Worm (Caenorhabditis elegans) whole organism, late embryonic: ENCODE data around the gene shc-2.
A peak's percentile ranks its signal among the peaks of the same experiment; 100 is the strongest.

ENCODE experiments used
- C08G9.2 ChIP-seq: sonication (generic microtip); optimal IDR thresholded peaks from 2 replicates; lab custom pipeline; 2016; ENCODE audit warnings: mild to moderate bottlenecking, missing genetic modification characterization, moderate library complexity, missing compliant biosample characterization
- C38D4.7 ChIP-seq: fragments of 200-800 bp; sonication (Bioruptor generic); optimal IDR thresholded peaks from 2 replicates; lab custom pipeline; 2018; ENCODE audit warnings: mild to moderate bottlenecking, missing genetic modification characterization, moderate library complexity, missing compliant biosample characterization
- F13H6.1 ChIP-seq: sonication (generic microtip); optimal IDR thresholded peaks from 2 replicates; lab custom pipeline; 2016; ENCODE audit warnings: missing genetic modification characterization, missing compliant biosample characterization
- K09A11.1 ChIP-seq: sonication (generic microtip); optimal IDR thresholded peaks from 2 replicates; lab custom pipeline; 2017; ENCODE audit warnings: antibody characterized with exemption, mild to moderate bottlenecking, missing genetic modification characterization, missing compliant biosample characterization; ENCODE audit not compliant: insufficient read depth
- T23F11.4 ChIP-seq: fragments of 200-800 bp; sonication (Bioruptor generic); optimal IDR thresholded peaks from 2 replicates; lab custom pipeline; 2018; ENCODE audit warnings: mild to moderate bottlenecking, missing genetic modification characterization, missing compliant biosample characterization
- ahr-1 ChIP-seq: sonication (generic microtip); optimal IDR thresholded peaks from 2 replicates; lab custom pipeline; 2016; ENCODE audit warnings: missing genetic modification characterization, missing compliant biosample characterization
- ceh-14 ChIP-seq: sonication (generic microtip); optimal IDR thresholded peaks from 2 replicates; lab custom pipeline; 2016; ENCODE audit warnings: missing genotype, missing genetic modification characterization, missing compliant biosample characterization
- ceh-18 ChIP-seq: sonication (generic microtip); optimal IDR thresholded peaks from 2 replicates; lab custom pipeline; 2016; ENCODE audit warnings: missing genetic modification characterization, missing compliant biosample characterization
- ceh-2 ChIP-seq: sonication (generic microtip); optimal IDR thresholded peaks from 2 replicates; lab custom pipeline; 2016; ENCODE audit warnings: missing genotype, missing genetic modification characterization, missing compliant biosample characterization
- ceh-24 ChIP-seq: sonication (generic microtip); optimal IDR thresholded peaks from 2 replicates; lab custom pipeline; 2016; ENCODE audit warnings: mild to moderate bottlenecking, missing genetic modification characterization, missing compliant biosample characterization
- ceh-31 ChIP-seq: sonication (generic microtip); optimal IDR thresholded peaks from 2 replicates; lab custom pipeline; 2016; ENCODE audit warnings: missing genetic modification characterization, missing compliant biosample characterization
- ceh-34 ChIP-seq: sonication (generic microtip); optimal IDR thresholded peaks from 2 replicates; lab custom pipeline; 2016; ENCODE audit warnings: mild to moderate bottlenecking, missing genetic modification characterization, missing compliant biosample characterization
- ceh-48 ChIP-seq: sonication (generic microtip); optimal IDR thresholded peaks from 2 replicates; lab custom pipeline; 2016; ENCODE audit warnings: missing genetic modification characterization, inconsistent platforms, missing compliant biosample characterization
- che-1 ChIP-seq: sonication (generic microtip); optimal IDR thresholded peaks from 2 replicates; lab custom pipeline; 2016; ENCODE audit warnings: mild to moderate bottlenecking, missing genetic modification characterization, missing compliant biosample characterization
- dmd-4 ChIP-seq: sonication (generic microtip); optimal IDR thresholded peaks from 2 replicates; lab custom pipeline; 2016; ENCODE audit warnings: borderline replicate concordance, missing genetic modification characterization, missing compliant biosample characterization
- dve-1 ChIP-seq: sonication (generic microtip); optimal IDR thresholded peaks from 2 replicates; lab custom pipeline; 2017; ENCODE audit warnings: antibody characterized with exemption, mild to moderate bottlenecking, missing genetic modification characterization, missing compliant biosample characterization
- elt-2 ChIP-seq: sonication (generic microtip); optimal IDR thresholded peaks from 2 replicates; lab custom pipeline; 2016; ENCODE audit warnings: missing genetic modification reagents, missing genetic modification characterization, missing compliant biosample characterization
- elt-4 ChIP-seq: sonication (generic microtip); optimal IDR thresholded peaks from 2 replicates; lab custom pipeline; 2016; ENCODE audit warnings: missing genetic modification characterization, missing compliant biosample characterization
- ets-4 ChIP-seq: sonication (generic microtip); optimal IDR thresholded peaks from 2 replicates; lab custom pipeline; 2016; ENCODE audit warnings: missing genetic modification characterization, missing compliant biosample characterization
- fax-1 ChIP-seq: sonication (generic microtip); optimal IDR thresholded peaks from 2 replicates; lab custom pipeline; 2016; ENCODE audit warnings: missing genotype, missing genetic modification characterization, missing compliant biosample characterization
- fkh-10 ChIP-seq: fragments of 150-350 bp; optimal IDR thresholded peaks from 2 replicates; lab custom pipeline; 2014; ENCODE audit warnings: missing biosample characterization, missing genetic modification reagents, missing genetic modification characterization
- fkh-6 ChIP-seq: sonication (generic microtip); optimal IDR thresholded peaks from 2 replicates; lab custom pipeline; 2016; ENCODE audit warnings: missing genetic modification characterization, missing compliant biosample characterization
- gmeb-2 ChIP-seq: sonication (generic microtip); optimal IDR thresholded peaks from 2 replicates; lab custom pipeline; 2016; ENCODE audit warnings: missing genetic modification characterization, inconsistent platforms, missing compliant biosample characterization
- hlh-6 ChIP-seq: sonication (generic microtip); optimal IDR thresholded peaks from 2 replicates; lab custom pipeline; 2016; ENCODE audit warnings: missing genotype, missing genetic modification characterization, missing compliant biosample characterization
- hlh-8 ChIP-seq: sonication (generic microtip); optimal IDR thresholded peaks from 2 replicates; lab custom pipeline; 2016; ENCODE audit warnings: missing genotype, missing genetic modification characterization, missing compliant biosample characterization
- lim-6 ChIP-seq: sonication (generic microtip); optimal IDR thresholded peaks from 2 replicates; lab custom pipeline; 2016; ENCODE audit warnings: missing genetic modification characterization, missing compliant biosample characterization
- lin-11 ChIP-seq: fragments of 200-800 bp; sonication (Bioruptor generic); optimal IDR thresholded peaks from 2 replicates; lab custom pipeline; 2018; ENCODE audit warnings: mild to moderate bottlenecking, missing genetic modification characterization, missing compliant biosample characterization
- madf-2 ChIP-seq: sonication (generic microtip); optimal IDR thresholded peaks from 2 replicates; lab custom pipeline; 2017; ENCODE audit warnings: missing genetic modification characterization, missing compliant biosample characterization
- nfya-1 ChIP-seq: sonication (generic microtip); optimal IDR thresholded peaks from 2 replicates; lab custom pipeline; 2017; ENCODE audit warnings: missing genetic modification characterization, mild to moderate bottlenecking, missing compliant biosample characterization, antibody characterized with exemption, moderate library complexity
- pag-3 ChIP-seq: sonication (generic microtip); optimal IDR thresholded peaks from 2 replicates; lab custom pipeline; 2016; ENCODE audit warnings: missing compliant biosample characterization, missing genetic modification characterization, borderline replicate concordance
- pat-9 ChIP-seq: fragments of 200-800 bp; sonication (Bioruptor generic); optimal IDR thresholded peaks from 2 replicates; lab custom pipeline; 2018; ENCODE audit warnings: mild to moderate bottlenecking, missing genetic modification characterization, moderate library complexity, missing compliant biosample characterization
- pax-1 ChIP-seq: fragments of 150-350 bp; optimal IDR thresholded peaks from 2 replicates; lab custom pipeline; 2014; ENCODE audit warnings: missing biosample characterization, missing genetic modification characterization
- pha-2 ChIP-seq: sonication (generic microtip); optimal IDR thresholded peaks from 2 replicates; lab custom pipeline; 2017; ENCODE audit warnings: mild to moderate bottlenecking, missing genetic modification characterization, missing compliant biosample characterization
- pha-4 ChIP-seq: fragments of 150-350 bp; optimal IDR thresholded peaks from 2 replicates; lab custom pipeline; 2018; ENCODE audit warnings: missing biosample characterization, missing genetic modification reagents, missing genetic modification characterization
- pqm-1 ChIP-seq: sonication (generic microtip); optimal IDR thresholded peaks from 2 replicates; lab custom pipeline; 2016; ENCODE audit warnings: missing genetic modification characterization, missing compliant biosample characterization
- pros-1 ChIP-seq: fragments of 150-350 bp; optimal IDR thresholded peaks from 2 replicates; lab custom pipeline; 2014; ENCODE audit warnings: missing biosample characterization, missing genetic modification reagents, missing genetic modification characterization
- rnt-1 ChIP-seq: sonication (generic microtip); optimal IDR thresholded peaks from 2 replicates; lab custom pipeline; 2016; ENCODE audit warnings: missing genetic modification characterization, missing compliant biosample characterization
- sdc-2 ChIP-seq: sonication (generic microtip); optimal IDR thresholded peaks from 2 replicates; lab custom pipeline; 2016; ENCODE audit warnings: missing genotype, missing genetic modification characterization, missing compliant biosample characterization
- sox-4 ChIP-seq: sonication (generic microtip); optimal IDR thresholded peaks from 2 replicates; lab custom pipeline; 2017; ENCODE audit warnings: mild to moderate bottlenecking, missing genetic modification characterization, inconsistent platforms, missing compliant biosample characterization
- syd-9 ChIP-seq: sonication (generic microtip); optimal IDR thresholded peaks from 2 replicates; lab custom pipeline; 2016; ENCODE audit warnings: mild to moderate bottlenecking, missing genetic modification characterization, moderate library complexity, missing compliant biosample characterization
- tbx-2 ChIP-seq: sonication (generic microtip); optimal IDR thresholded peaks from 2 replicates; lab custom pipeline; 2016; ENCODE audit warnings: missing genetic modification characterization, missing compliant biosample characterization
- tbx-7 ChIP-seq: sonication (generic microtip); optimal IDR thresholded peaks from 2 replicates; lab custom pipeline; 2016; ENCODE audit warnings: missing genotype, missing genetic modification characterization, missing compliant biosample characterization
- ttx-3 ChIP-seq: sonication (generic microtip); optimal IDR thresholded peaks from 2 replicates; lab custom pipeline; 2016; ENCODE audit warnings: missing genetic modification reagents, missing genetic modification characterization, missing compliant biosample characterization
- unc-3 ChIP-seq, 2 experiments: fragments of 200-800 bp in 1 of 2; sonication (Bioruptor generic) in 1 of 2; sonication (generic microtip) in 1 of 2; conservative IDR thresholded peaks in 1 of 2; optimal IDR thresholded peaks in 1 of 2; 2 replicates each; pipeline versions ENCODE4 v1.3.6 to Lab custom; 2016 to 2022; ENCODE audit warnings: missing compliant biosample characterization in 2 of 2, missing genetic modification characterization in 2 of 2, missing genetic modification reagents in 1 of 2
- unc-42 ChIP-seq: sonication (generic microtip); optimal IDR thresholded peaks from 2 replicates; lab custom pipeline; 2016; ENCODE audit warnings: missing genotype, missing genetic modification characterization, missing compliant biosample characterization
- unc-55 ChIP-seq: sonication (generic microtip); optimal IDR thresholded peaks from 2 replicates; lab custom pipeline; 2017; ENCODE audit warnings: missing biosample characterization, missing genetic modification reagents, missing genetic modification characterization
- unc-86 ChIP-seq: sonication (generic microtip); optimal IDR thresholded peaks from 2 replicates; lab custom pipeline; 2016; ENCODE audit warnings: missing genetic modification characterization, missing compliant biosample characterization
- zip-5 ChIP-seq: sonication (generic microtip); optimal IDR thresholded peaks from 2 replicates; lab custom pipeline; 2016; ENCODE audit warnings: missing genetic modification characterization, missing compliant biosample characterization

shc-2 gene

DNA sequence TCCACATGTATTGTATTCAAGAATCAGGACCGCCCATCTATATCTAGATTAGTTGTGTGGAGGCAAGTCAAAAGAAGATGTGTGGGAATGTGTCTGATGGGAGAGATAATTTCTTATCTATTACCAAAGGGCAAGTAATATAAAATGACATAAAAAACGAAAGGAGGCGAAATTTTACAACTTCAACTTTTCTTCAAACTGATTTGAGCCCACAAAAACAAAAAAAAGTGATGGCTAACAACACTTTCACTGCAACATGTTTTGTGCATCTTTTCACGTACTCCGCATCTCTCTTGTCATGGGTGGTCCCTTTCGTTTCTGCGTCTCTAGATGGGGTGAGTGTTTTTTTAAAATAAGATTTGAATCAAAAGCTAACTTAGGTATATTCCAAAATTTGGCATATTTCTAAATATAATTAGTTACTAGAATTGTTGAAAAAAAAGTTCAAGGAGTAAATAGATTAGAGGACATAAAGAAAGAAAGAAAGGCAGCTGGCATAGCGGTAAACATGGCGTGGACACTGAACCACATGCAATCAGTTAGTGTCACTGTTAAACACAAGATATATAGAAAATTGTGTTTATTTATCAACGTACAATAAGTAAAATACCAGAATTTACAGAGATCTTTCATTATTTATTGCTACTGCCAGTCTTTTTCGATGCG lies 27.3 kb upstream of the shc-2 start, which contains the start of gene ZK546.19:
TSS of gene ZK546.19 (plus strand) at position 186 of the 666 bp plus-strand sequence.
- peak; percentile 27 for TF ChIP-seq rnt-1 (tag; lab: Kevin White, UChicago)
- no peak for TF ChIP-seq ceh-18 (tag; lab: Kevin White, UChicago)
- TF ChIP-seq unc-42 (tag; lab: Kevin White, UChicago), result peak; percentile 5
- no peak for TF ChIP-seq dve-1 (tag; lab: Kevin White, UChicago)

DNA sequence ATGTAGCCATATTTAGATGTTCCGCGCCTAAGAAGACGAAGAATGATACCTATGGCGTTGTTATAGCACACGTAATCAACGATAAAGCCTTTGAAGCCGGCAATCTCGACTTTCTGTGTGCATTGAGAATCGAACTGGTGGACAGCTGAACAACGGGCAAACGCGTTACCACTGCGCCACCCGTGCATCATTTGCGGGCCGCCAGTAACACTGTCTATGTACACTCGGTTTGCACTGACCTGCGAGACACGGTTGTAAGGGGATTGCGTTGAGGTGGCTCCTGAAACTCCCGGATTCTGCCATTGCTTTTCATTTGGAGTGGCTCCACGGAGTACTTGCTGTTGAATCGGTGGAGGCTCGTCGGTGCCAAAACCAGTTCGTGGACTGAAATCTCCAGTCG lies 26.6 kb upstream of the shc-2 start:
- TF ChIP-seq pag-3 (tag; lab: Kevin White, UChicago), result no peak
- peak; percentile 59 for TF ChIP-seq gmeb-2 (tag; lab: Kevin White, UChicago)
- no peak for TF ChIP-seq pax-1
- peak; percentile 90 for TF ChIP-seq hlh-6 (tag; lab: Kevin White, UChicago)
- peak; percentile 64 for TF ChIP-seq ceh-18 (tag; lab: Kevin White, UChicago)
- peak; percentile 73 for TF ChIP-seq che-1
- no peak for TF ChIP-seq ceh-14 (tag; lab: Kevin White, UChicago)
- no peak for TF ChIP-seq pha-4 (tag; lab: Kevin White, UChicago)
- TF ChIP-seq syd-9 (tag; lab: Kevin White, UChicago), result peak; percentile 49
- peak; percentile 12 for TF ChIP-seq rnt-1 (tag; lab: Kevin White, UChicago)
- peak; percentile 74 for TF ChIP-seq madf-2 (tag; lab: Kevin White, UChicago)
- peak; percentile 30 for TF ChIP-seq zip-5 (tag; lab: Kevin White, UChicago)
- no peak for TF ChIP-seq dmd-4
- no peak for TF ChIP-seq ets-4
- no peak for TF ChIP-seq lim-6
- TF ChIP-seq unc-55 (GFP tag; lab: Kevin White, UChicago), result no peak
- TF ChIP-seq pros-1, result no peak
- peak; percentile 49 for TF ChIP-seq ceh-34 (tag; lab: Kevin White, UChicago)
- peak; percentile 40 for TF ChIP-seq ttx-3 (tag; lab: Kevin White, UChicago)
- TF ChIP-seq ahr-1, result no peak
- TF ChIP-seq tbx-7, result no peak
- peak; percentile 87 for TF ChIP-seq elt-2 (tag; lab: Kevin White, UChicago)
- TF ChIP-seq F13H6.1 (tag; lab: Kevin White, UChicago), result peak; percentile 49
- peak; percentile 43 for TF ChIP-seq C08G9.2 (tag; lab: Kevin White, UChicago)
- TF ChIP-seq ceh-31, result peak; percentile 39
- TF ChIP-seq pat-9, result peak; percentile 78
- TF ChIP-seq elt-4, result no peak
- TF ChIP-seq lin-11, result peak; percentile 58
- no peak for TF ChIP-seq hlh-8 (tag; lab: Kevin White, UChicago)
- peak; percentile 67 for TF ChIP-seq sdc-2
- peak; percentile 74 for TF ChIP-seq pha-2
- peak; percentile 81 for TF ChIP-seq tbx-2 (tag; lab: Kevin White, UChicago)
- TF ChIP-seq C38D4.7 (GFP tag; lab: Kevin White, UChicago), result peak; percentile 76
- peak; percentile 16 for TF ChIP-seq fax-1 (tag; lab: Kevin White, UChicago)
- TF ChIP-seq fkh-10, result no peak
- TF ChIP-seq ceh-48 (tag; lab: Kevin White, UChicago), result peak; percentile 2
- peak; percentile 22 for TF ChIP-seq ceh-2
- peak; percentile 43 for TF ChIP-seq unc-86
- TF ChIP-seq pqm-1, result no peak
- peak; percentile 82 for TF ChIP-seq T23F11.4 (GFP tag; lab: Kevin White, UChicago)
- TF ChIP-seq fkh-6, result peak; percentile 69
- peak; percentile 60 for TF ChIP-seq K09A11.1 (tag; lab: Kevin White, UChicago)
- TF ChIP-seq unc-3 (GFP tag; conservative IDR thresholded peaks at IDR 0.05; lab: Robert Waterston, UW), result peak; percentile 33; the same call in 1 of the 2 replicates
- peak; percentile 28 for TF ChIP-seq unc-3 (tag; optimal IDR thresholded peaks at IDR 0.05; lab: Kevin White, UChicago)
- peak; percentile 43 for TF ChIP-seq sox-4 (tag; lab: Kevin White, UChicago)
- peak; percentile 57 for TF ChIP-seq nfya-1 (tag; lab: Kevin White, UChicago)
- TF ChIP-seq ceh-24 (tag; lab: Kevin White, UChicago), result no peak
- peak; percentile 49 for TF ChIP-seq dve-1 (tag; lab: Kevin White, UChicago)
